Worm (Caenorhabditis elegans): ENCODE results near the gene T24A6.17.
A peak's percentile ranks its signal among the peaks of the same experiment; 100 is the strongest.

T24A6.17 gene

DNA sequence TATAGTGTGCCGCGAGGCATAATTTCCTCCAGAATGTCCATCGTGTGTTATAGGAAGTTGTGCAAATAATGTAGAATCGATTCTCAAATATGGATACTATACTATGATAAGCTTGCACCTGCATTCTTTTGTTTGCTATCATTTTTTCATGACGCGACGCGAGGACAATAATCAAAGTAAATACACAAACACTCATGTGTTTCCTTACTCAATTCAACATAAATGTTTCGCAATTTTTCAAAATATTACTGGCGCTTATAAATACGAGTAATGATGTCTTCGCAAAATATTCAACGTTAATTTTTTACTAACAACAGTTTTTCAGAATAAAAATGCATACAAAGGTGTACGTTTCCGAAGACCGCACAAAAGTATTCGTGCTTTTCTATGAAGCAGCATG is 41.0 kb downstream of the T24A6.17 start, which contains the start of gene irg-1 (continued):
- no peak for TF ChIP-seq fkh-10 (GFP tag; optimal IDR thresholded peaks at IDR 0.05)
- no peak for TF ChIP-seq mdt-29 (GFP tag; IDR thresholded peaks at IDR 0.05)
- TF ChIP-seq Y5F2A.4 (GFP tag; optimal IDR thresholded peaks at IDR 0.05): no peak
- no peak for TF ChIP-seq daf-16 (GFP tag; optimal IDR thresholded peaks at IDR 0.05)
- peak; percentile 72 for TF ChIP-seq daf-16 (tag; optimal IDR thresholded peaks at IDR 0.05)
- TF ChIP-seq lir-3 (tag; optimal IDR thresholded peaks at IDR 0.05): no peak
- peak in 1 of 2 experiments; percentile 27 for TF ChIP-seq unc-62 (GFP tag; optimal IDR thresholded peaks at IDR 0.05 in 1 of 2)
- TF ChIP-seq unc-62 (tag; optimal IDR thresholded peaks at IDR 0.05): no peak
- TF ChIP-seq R02D3.7 (tag; optimal IDR thresholded peaks at IDR 0.05): no peak
- TF ChIP-seq mxl-3 (GFP tag; optimal IDR thresholded peaks at IDR 0.05): no peak
- no peak for TF ChIP-seq zip-11 (GFP tag; IDR thresholded peaks at IDR 0.05)
- no peak for TF ChIP-seq nhr-48 (tag; optimal IDR thresholded peaks at IDR 0.05)
- peak; percentile 37 for TF ChIP-seq nhr-77 (tag; optimal IDR thresholded peaks at IDR 0.05)
- peak; percentile 56 for TF ChIP-seq aha-1 (tag)
- TF ChIP-seq ceh-44 (GFP tag; IDR thresholded peaks at IDR 0.05): no peak
- TF ChIP-seq lin-1 (GFP tag; IDR thresholded peaks at IDR 0.05): no peak

DNA sequence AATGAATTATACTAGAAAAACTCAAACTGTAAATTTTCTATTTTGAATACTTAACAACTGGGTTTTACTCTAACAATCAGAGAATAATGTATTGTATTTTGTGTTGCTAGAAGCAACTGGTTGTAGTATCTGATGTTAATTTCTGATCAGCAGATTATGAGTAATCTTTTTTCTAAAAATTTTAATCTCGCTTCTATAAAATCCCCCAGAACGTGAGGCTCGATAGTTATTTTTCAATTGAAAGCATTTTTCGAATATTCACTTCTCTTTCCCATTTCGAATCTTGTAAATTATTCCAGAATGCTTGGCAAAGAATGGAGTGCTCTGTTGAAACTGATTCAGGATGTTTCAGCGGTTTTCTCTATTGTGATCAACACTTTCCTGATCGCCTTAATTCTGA is 46.3 kb downstream of the T24A6.17 start, which contains the start of gene str-227:
TSS of gene str-227 (plus strand) at position 301 of the 400 bp plus-strand sequence.
- TF ChIP-seq zip-2 (tag; optimal IDR thresholded peaks at IDR 0.05) (no peak), unc-62 (GFP tag; optimal IDR thresholded peaks at IDR 0.05 in 1 of 2) (peak in 1 of 2 experiments; percentile 2), unc-62 (tag; optimal IDR thresholded peaks at IDR 0.05) (no peak), pha-4 (GFP tag; IDR thresholded peaks at IDR 0.05) (no peak), pha-4 (tag; optimal IDR thresholded peaks at IDR 0.05) (no peak), snpc-4 (tag; optimal IDR thresholded peaks at IDR 0.05) (no peak), madf-5 (GFP tag; IDR thresholded peaks at IDR 0.05) (no peak), nhr-102 (tag; optimal IDR thresholded peaks at IDR 0.05) (no peak), zfp-3 (GFP tag; conservative IDR thresholded peaks at IDR 0.05) (no peak), mes-2 (tag; optimal IDR thresholded peaks at IDR 0.05; ENCODE audit: poor library complexity, severe bottlenecking) (no peak)
